Worm (Caenorhabditis elegans) whole organism, L4/young adult: ENCODE data around the gene W04G3.5.

ENCODE experiments used
- W03F9.2 ChIP-seq: fragments of 150-350 bp; optimal IDR thresholded peaks from 2 replicates; lab custom pipeline; 2014; ENCODE audit warnings: missing biosample characterization, missing genetic modification characterization
- dao-5 ChIP-seq: sonication (generic microtip); optimal IDR thresholded peaks from 2 replicates; lab custom pipeline; 2016; ENCODE audit warnings: missing genotype, missing genetic modification characterization, moderate library complexity, missing compliant biosample characterization
- him-1 ChIP-seq: sonication (generic microtip); optimal IDR thresholded peaks from 2 replicates; lab custom pipeline; 2016; ENCODE audit warnings: missing genotype, missing genetic modification reagents, missing genetic modification characterization, missing compliant biosample characterization

Gene W04G3.5

ce11 chrX:11085162-11085561 is 11.7 kb downstream of the W04G3.5 start, which contains the start of gene W04G3.7:
W04G3.7 (minus strand) TSS chrX:11085262.
- no peak for TF ChIP-seq dao-5 (tag; lab: Kevin White, UChicago)

ce11 chrX:11088952-11089351 is 15.5 kb downstream of the W04G3.5 start, which contains the start of gene W04G3.11:
W04G3.11 (plus strand) TSS chrX:11089195.
- no peak for TF ChIP-seq dao-5 (tag; lab: Kevin White, UChicago)
- no peak for TF ChIP-seq W03F9.2 (tag; lab: Kevin White, UChicago)
- TF ChIP-seq him-1 (tag; lab: Kevin White, UChicago): no peak

ce11 chrX:11093985-11094593 is 20.6 kb downstream of the W04G3.5 start:
- peak; percentile 100 for TF ChIP-seq him-1 (tag; lab: Kevin White, UChicago)
- peak; percentile 95 for TF ChIP-seq dao-5 (tag; lab: Kevin White, UChicago)
- TF ChIP-seq W03F9.2 (tag; lab: Kevin White, UChicago): peak; percentile 98

ce11 chrX:11095480-11095879 is 22.0 kb downstream of the W04G3.5 start:
- TF ChIP-seq him-1 (tag; lab: Kevin White, UChicago) (peak; percentile 92), W03F9.2 (tag; lab: Kevin White, UChicago) (peak; percentile 30), dao-5 (tag; lab: Kevin White, UChicago) (peak; percentile 74)

- TF ChIP-seq him-1 (tag; lab: Kevin White, UChicago): no peak
- no peak for TF ChIP-seq W03F9.2 (tag; lab: Kevin White, UChicago)
- no peak for TF ChIP-seq dao-5 (tag; lab: Kevin White, UChicago)
Measured at ce11 chrX:11097343-11097742, 23.9 kb downstream of the W04G3.5 start.

- no peak for TF ChIP-seq W03F9.2 (tag; lab: Kevin White, UChicago)
- no peak for TF ChIP-seq him-1 (tag; lab: Kevin White, UChicago)
- no peak for TF ChIP-seq dao-5 (tag; lab: Kevin White, UChicago)
Measured at ce11 chrX:11098086-11098485, 24.6 kb downstream of the W04G3.5 start, which contains the start of gene W02H3.3. W02H3.3 (minus strand) TSS chrX:11098186.

ce11 chrX:11103173-11103572 is 29.7 kb downstream of the W04G3.5 start:
- TF ChIP-seq him-1 (tag; lab: Kevin White, UChicago) (no peak), W03F9.2 (tag; lab: Kevin White, UChicago) (no peak), dao-5 (tag; lab: Kevin White, UChicago) (no peak)

- TF ChIP-seq him-1 (tag; lab: Kevin White, UChicago) (no peak), dao-5 (tag; lab: Kevin White, UChicago) (no peak), W03F9.2 (tag; lab: Kevin White, UChicago) (no peak)
Measured at ce11 chrX:11104883-11105629, 31.6 kb downstream of the W04G3.5 start, which contains the start of gene W02H3.1. W02H3.1 (minus strand) TSS chrX:11105460.

ce11 chrX:11107076-11107475 is 33.6 kb downstream of the W04G3.5 start, which contains the start of gene clc-17:
clc-17 (plus strand) TSS chrX:11107376.
- TF ChIP-seq him-1 (tag; lab: Kevin White, UChicago) (no peak), dao-5 (tag; lab: Kevin White, UChicago) (no peak), W03F9.2 (tag; lab: Kevin White, UChicago) (no peak)

ce11 chrX:11109200-11109599 is 35.7 kb downstream of the W04G3.5 start, which contains the start of gene grd-1:
grd-1 (plus strand) TSS chrX:11109440.
- TF ChIP-seq W03F9.2 (tag; lab: Kevin White, UChicago) (no peak), dao-5 (tag; lab: Kevin White, UChicago) (no peak), him-1 (tag; lab: Kevin White, UChicago) (no peak)

ce11 chrX:11114420-11114819 is 41.0 kb downstream of the W04G3.5 start:
- no peak for TF ChIP-seq W03F9.2 (tag; lab: Kevin White, UChicago)
- no peak for TF ChIP-seq him-1 (tag; lab: Kevin White, UChicago)
- no peak for TF ChIP-seq dao-5 (tag; lab: Kevin White, UChicago)

- TF ChIP-seq him-1 (tag; lab: Kevin White, UChicago) (no peak), W03F9.2 (tag; lab: Kevin White, UChicago) (no peak), dao-5 (tag; lab: Kevin White, UChicago) (no peak)
Measured at ce11 chrX:11116723-11117122, 43.3 kb downstream of the W04G3.5 start, which contains the start of gene nlp-66. nlp-66 (minus strand) TSS chrX:11116823.

- TF ChIP-seq dao-5 (tag; lab: Kevin White, UChicago) (no peak), W03F9.2 (tag; lab: Kevin White, UChicago) (no peak), him-1 (tag; lab: Kevin White, UChicago) (no peak)
Measured at ce11 chrX:11120808-11121207, 47.4 kb downstream of the W04G3.5 start, which contains the start of gene R08B4.3. R08B4.3 (minus strand) TSS chrX:11121005.
